Fruit fly (Drosophila melanogaster): ENCODE measurements around the gene mRpL2.
A peak's percentile ranks its signal among the peaks of the same experiment; 100 is the strongest.

Gene mRpL2

DNA sequence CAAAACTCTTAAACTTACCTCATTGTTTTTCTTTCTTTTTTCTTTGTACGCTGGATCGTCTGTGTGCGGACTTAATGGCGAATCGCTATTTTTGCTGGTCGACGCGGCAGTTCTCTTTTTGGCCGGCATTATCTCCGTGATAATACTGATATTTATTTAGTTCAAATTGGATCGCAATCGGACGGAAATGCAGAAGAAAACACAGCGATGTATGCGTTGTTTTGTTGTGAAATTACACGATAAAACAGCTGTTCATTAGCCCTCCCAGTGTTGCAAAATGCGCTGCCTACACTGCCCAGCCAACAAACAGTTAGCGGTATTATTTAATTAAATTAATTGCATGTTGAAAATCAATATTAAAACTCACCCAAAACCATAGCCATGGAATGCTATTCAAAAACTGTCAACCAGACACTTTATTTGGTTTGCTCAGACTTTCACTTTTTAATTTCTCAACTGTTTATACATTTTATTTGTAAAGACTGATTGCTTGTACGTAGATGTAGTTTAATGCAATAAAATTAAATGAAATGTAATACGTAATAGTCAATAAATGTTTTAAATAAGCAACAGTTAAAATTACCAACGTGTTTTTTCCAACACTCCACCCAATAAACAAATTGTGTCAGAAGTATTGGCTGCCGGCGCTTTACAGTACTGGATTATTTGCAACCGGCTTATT is 22.5 kb upstream of the mRpL2 start, which contains the start of the genes Irbp18 and APP-BP1 (continued):
- TF ChIP-seq ab (GFP tag; optimal IDR thresholded peaks at IDR 0.05) (peak; percentile 76), C15 (GFP tag; IDR thresholded peaks at IDR 0.05) (peak; percentile 77; the same call in 2 of the 3 replicates), scrt (GFP tag; optimal IDR thresholded peaks at IDR 0.05) (peak; percentile 91), vfl (GFP tag; optimal IDR thresholded peaks at IDR 0.05) (peak; percentile 93), tna (GFP tag; IDR thresholded peaks at IDR 0.05; ENCODE audit: partially characterized antibody) (no peak), CG3281 (GFP tag; optimal IDR thresholded peaks at IDR 0.05) (peak; percentile 95), CG1602 (GFP tag; optimal IDR thresholded peaks at IDR 0.05) (peak; percentile 94), ems (GFP tag; optimal IDR thresholded peaks at IDR 0.05) (peak; percentile 96), Rfx (GFP tag; IDR thresholded peaks at IDR 0.05) (peak; percentile 90), CG5245 (GFP tag; optimal IDR thresholded peaks at IDR 0.05) (peak; percentile 87), CG4707 (GFP tag; optimal IDR thresholded peaks at IDR 0.05) (peak; percentile 63), zfh2 (GFP tag; optimal IDR thresholded peaks at IDR 0.05) (peak; percentile 96), btn (GFP tag; optimal IDR thresholded peaks at IDR 0.05) (peak; percentile 91), aop (GFP tag; IDR thresholded peaks at IDR 0.05) (peak; percentile 53; the same call in 1 of the 2 replicates), nom (GFP tag; optimal IDR thresholded peaks at IDR 0.05) (peak; percentile 76), HLHmδ (GFP tag; optimal IDR thresholded peaks at IDR 0.05) (no peak), stc (GFP tag; IDR thresholded peaks at IDR 0.05) (peak; percentile 84), tup (GFP tag; optimal IDR thresholded peaks at IDR 0.05) (peak; percentile 92), bsh (GFP tag; optimal IDR thresholded peaks at IDR 0.05) (peak; percentile 84 to 92), lilli (GFP tag; optimal IDR thresholded peaks at IDR 0.05) (peak; percentile 97), tll (GFP tag; optimal IDR thresholded peaks at IDR 0.05) (peak in 1 of 2 experiments; percentile 37), D19A (tag; optimal IDR thresholded peaks at IDR 0.05) (peak; percentile 86), Jarid2 (GFP tag; optimal IDR thresholded peaks at IDR 0.05) (peak; percentile 76), Hr3 (GFP tag; optimal IDR thresholded peaks at IDR 0.05) (peak; percentile 95), gro (GFP tag; optimal IDR thresholded peaks at IDR 0.05) (peak; percentile 96), CG13287 (GFP tag; IDR thresholded peaks at IDR 0.05; ENCODE audit: partially characterized antibody) (no peak), CG32767 (GFP tag; IDR thresholded peaks at IDR 0.05) (peak; percentile 85), ato (GFP tag; IDR thresholded peaks at IDR 0.05; ENCODE audit: partially characterized antibody) (no peak), CG14014 (GFP tag; IDR thresholded peaks at IDR 0.05) (peak; percentile 83), CG10543 (GFP tag; optimal IDR thresholded peaks at IDR 0.05) (peak; percentile 93), az2 (GFP tag; optimal IDR thresholded peaks at IDR 0.05) (peak; percentile 96), ap (GFP tag; IDR thresholded peaks at IDR 0.05) (peak; percentile 67), CG18619 (GFP tag; optimal IDR thresholded peaks at IDR 0.05) (peak; percentile 95), zf30C (GFP tag; optimal IDR thresholded peaks at IDR 0.05) (peak; percentile 25), CG34376 (GFP tag; optimal IDR thresholded peaks at IDR 0.05) (peak; percentile 95), Lpt (GFP tag; optimal IDR thresholded peaks at IDR 0.05) (no peak), CG10565 (GFP tag; optimal IDR thresholded peaks at IDR 0.05) (peak; percentile 89), Opbp (GFP tag; IDR thresholded peaks at IDR 0.05; ENCODE audit: partially characterized antibody) (no peak), Abd-B (GFP tag; optimal IDR thresholded peaks at IDR 0.05) (peak; percentile 94), ewg (GFP tag; optimal IDR thresholded peaks at IDR 0.05) (peak; percentile 87), CG12391 (tag; optimal IDR thresholded peaks at IDR 0.05) (peak; percentile 96), CG2202 (tag; optimal IDR thresholded peaks at IDR 0.05) (peak; percentile 83), ken (GFP tag; IDR thresholded peaks at IDR 0.05) (peak; percentile 79), H2.0 (GFP tag; IDR thresholded peaks at IDR 0.05) (peak; percentile 76), CG16779 (GFP tag; IDR thresholded peaks at IDR 0.05) (0 out of 2 replicates have a peak, but pooled peaks have one; percentile 41), CG8359 (GFP tag; optimal IDR thresholded peaks at IDR 0.05; ENCODE audit: borderline replicate concordance) (peak; percentile 74), CoRest (tag; optimal IDR thresholded peaks at IDR 0.05) (peak; percentile 95), BtbVII (GFP tag; optimal IDR thresholded peaks at IDR 0.05) (peak; percentile 91)

All from whole organism, embryonic.